Fruit fly (Drosophila melanogaster) whole organism, embryonic: ENCODE data around the gene Rab7.

ENCODE experiments used
- CG10321 ChIP-seq: fragments of 200-800 bp; sonication (Bioruptor generic); IDR thresholded peaks from 2 replicates; pipeline ENCODE4 v1.3.6; 2022; ENCODE audit warnings: missing biosample characterization, missing genetic modification characterization
- CG10366 ChIP-seq: fragments of 200-800 bp; sonication (Bioruptor generic); IDR thresholded peaks from 2 replicates; pipeline ENCODE4 v1.3.6; 2022; ENCODE audit warnings: missing biosample characterization, missing genetic modification characterization
- CG11456 ChIP-seq: fragments of 200-800 bp; sonication (Bioruptor generic); IDR thresholded peaks from 3 replicates; pipeline ENCODE4 v1.3.6; 2022; ENCODE audit warnings: missing biosample characterization, missing genetic modification characterization
- CG12104 ChIP-seq: fragments of 200-800 bp; sonication (Bioruptor generic); optimal IDR thresholded peaks from 3 replicates; lab custom pipeline; 2016; ENCODE audit warnings: missing biosample characterization, missing genetic modification characterization
- CG12155 ChIP-seq: fragments of 200-800 bp; sonication (Bioruptor generic); optimal IDR thresholded peaks from 3 replicates; lab custom pipeline; 2016; ENCODE audit warnings: missing biosample characterization, missing genetic modification characterization
- CG12219 ChIP-seq: fragments of 200-800 bp; sonication (Bioruptor generic); optimal IDR thresholded peaks from 3 replicates; lab custom pipeline; 2018; ENCODE audit warnings: missing biosample characterization, mild to moderate bottlenecking, missing genetic modification characterization
- CG13424 ChIP-seq: fragments of 200-800 bp; sonication (Bioruptor generic); optimal IDR thresholded peaks from 2 replicates; lab custom pipeline; 2019; ENCODE audit warnings: missing biosample characterization, mild to moderate bottlenecking, missing genetic modification characterization, moderate library complexity
- CG13624 ChIP-seq: fragments of 200-800 bp; sonication (Bioruptor generic); optimal IDR thresholded peaks from 2 replicates; lab custom pipeline; 2016; ENCODE audit warnings: missing biosample characterization, missing genetic modification characterization
- CG14050 ChIP-seq: fragments of 200-800 bp; sonication (Bioruptor generic); IDR thresholded peaks from 3 replicates; pipeline ENCODE4 v1.3.6; 2022; ENCODE audit warnings: missing biosample characterization, missing genetic modification characterization
- CG15696 ChIP-seq: fragments of 200-800 bp; sonication (Bioruptor generic); optimal IDR thresholded peaks from 2 replicates; lab custom pipeline; 2019; ENCODE audit warnings: missing biosample characterization, mild to moderate bottlenecking, missing genetic modification characterization, moderate library complexity
- CG17385 ChIP-seq: fragments of 200-800 bp; sonication (Bioruptor generic); optimal IDR thresholded peaks from 3 replicates; lab custom pipeline; 2018; ENCODE audit warnings: missing biosample characterization, mild to moderate bottlenecking, missing genetic modification characterization
- CG2129 ChIP-seq: fragments of 200-800 bp; sonication (Bioruptor generic); IDR thresholded peaks from 2 replicates; pipeline ENCODE4 v1.3.6; 2022; ENCODE audit warnings: missing biosample characterization, missing genetic modification characterization; ENCODE audit not compliant: partially characterized antibody
- CG30431 ChIP-seq: fragments of 200-800 bp; sonication (Bioruptor generic); optimal IDR thresholded peaks from 2 replicates; lab custom pipeline; 2017; ENCODE audit warnings: missing biosample characterization, missing genetic modification characterization
- CG31365 ChIP-seq: fragments of 200-800 bp; sonication (Bioruptor generic); optimal IDR thresholded peaks from 2 replicates; lab custom pipeline; 2018; ENCODE audit warnings: missing biosample characterization, mild to moderate bottlenecking, missing genetic modification characterization
- CG42726 ChIP-seq: fragments of 200-800 bp; sonication (Bioruptor generic); IDR thresholded peaks from 2 replicates; pipeline ENCODE4 v1.3.6; 2022; ENCODE audit warnings: missing biosample characterization, missing genetic modification characterization; ENCODE audit not compliant: partially characterized antibody
- CG4404 ChIP-seq: fragments of 200-800 bp; sonication (Bioruptor generic); IDR thresholded peaks from 2 replicates; pipeline ENCODE4 v1.3.6; 2022; ENCODE audit warnings: missing biosample characterization, missing genetic modification characterization
- CG6254 ChIP-seq: fragments of 200-800 bp; sonication (Bioruptor generic); optimal IDR thresholded peaks from 3 replicates; lab custom pipeline; 2017; ENCODE audit warnings: mild to moderate bottlenecking, missing biosample characterization, missing genetic modification reagents, missing genetic modification characterization
- CG7786 ChIP-seq: fragments of 200-800 bp; sonication (Bioruptor generic); optimal IDR thresholded peaks from 2 replicates; lab custom pipeline; 2016; ENCODE audit warnings: missing biosample characterization, missing genetic modification characterization
- CG9609 ChIP-seq: fragments of 200-800 bp; sonication (Bioruptor generic); optimal IDR thresholded peaks from 3 replicates; lab custom pipeline; 2016; ENCODE audit warnings: missing biosample characterization, missing genetic modification characterization
- D19A ChIP-seq: fragments of 200-800 bp; optimal IDR thresholded peaks from 3 replicates; lab custom pipeline; 2019; ENCODE audit warnings: missing biosample characterization, mild to moderate bottlenecking, missing genetic modification characterization, moderate library complexity
- Dek ChIP-seq: fragments of 200-800 bp; sonication (Bioruptor generic); optimal IDR thresholded peaks from 3 replicates; lab custom pipeline; 2019; ENCODE audit warnings: missing biosample characterization, mild to moderate bottlenecking, missing genetic modification characterization, moderate library complexity
- Hey ChIP-seq: fragments of 200-800 bp; sonication (Bioruptor generic); optimal IDR thresholded peaks from 3 replicates; lab custom pipeline; 2018; ENCODE audit warnings: missing biosample characterization, mild to moderate bottlenecking, missing genetic modification characterization
- MTF-1 ChIP-seq: fragments of 200-800 bp; sonication (Bioruptor generic); optimal IDR thresholded peaks from 2 replicates; lab custom pipeline; 2018; ENCODE audit warnings: missing biosample characterization, mild to moderate bottlenecking, missing genetic modification characterization, borderline replicate concordance
- Mrtf ChIP-seq: fragments of 200-800 bp; sonication (Bioruptor generic); IDR thresholded peaks from 3 replicates; pipeline ENCODE4 v1.3.6; 2022; ENCODE audit warnings: missing biosample characterization, missing genetic modification characterization
- NC2α ChIP-seq: fragments of 200-800 bp; sonication (Bioruptor generic); optimal IDR thresholded peaks from 2 replicates; lab custom pipeline; 2016; ENCODE audit warnings: missing biosample characterization, missing genetic modification characterization
- Spps ChIP-seq: fragments of 200-800 bp; sonication (Bioruptor generic); optimal IDR thresholded peaks from 2 replicates; lab custom pipeline; 2018; ENCODE audit warnings: missing biosample characterization, mild to moderate bottlenecking, missing genetic modification characterization
- Sry-δ ChIP-seq: fragments of 200-800 bp; sonication (Bioruptor generic); optimal IDR thresholded peaks from 2 replicates; lab custom pipeline; 2016; ENCODE audit warnings: missing biosample characterization, missing genetic modification characterization
- Trl ChIP-seq, 3 experiments: fragments of >200 bp in 2 of 3; fragments of 200-800 bp in 1 of 3; sonication (Bioruptor generic) in 1 of 3; optimal IDR thresholded peaks; 2 replicates in 1 of 3; 3 replicates in 2 of 3; lab custom pipeline; 2016 to 2017; ENCODE audit warnings: missing biosample characterization in 1 of 3, missing genetic modification characterization in 1 of 3
- ara ChIP-seq: fragments of 200-800 bp; sonication (Bioruptor generic); IDR thresholded peaks from 2 replicates; pipeline ENCODE4 v1.3.6; 2022; ENCODE audit warnings: missing biosample characterization, missing genetic modification characterization
- ci ChIP-seq: fragments of 200-800 bp; sonication (Bioruptor generic); IDR thresholded peaks from 3 replicates; pipeline ENCODE4 v1.3.6; 2022; ENCODE audit warnings: missing biosample characterization, missing genetic modification characterization
- dysf ChIP-seq: fragments of 200-800 bp; sonication (Bioruptor generic); IDR thresholded peaks from 3 replicates; pipeline ENCODE4 v1.3.6; 2022; ENCODE audit warnings: missing biosample characterization, missing genetic modification characterization
- ems ChIP-seq: fragments of 200-800 bp; sonication (Bioruptor generic); optimal IDR thresholded peaks from 3 replicates; lab custom pipeline; 2016; ENCODE audit warnings: missing biosample characterization, missing genetic modification characterization
- eve ChIP-seq, 2 experiments: fragments of >200 bp; optimal IDR thresholded peaks; 2 replicates each; lab custom pipeline; 2017; ENCODE audit warnings: missing biosample characterization in 2 of 2, missing genetic modification characterization in 2 of 2
- exex ChIP-seq: fragments of 200-800 bp; sonication (Bioruptor generic); optimal IDR thresholded peaks from 4 replicates; lab custom pipeline; 2018; ENCODE audit warnings: missing biosample characterization, mild to moderate bottlenecking, missing genetic modification characterization, moderate library complexity
- eyg ChIP-seq: fragments of 200-800 bp; sonication (Bioruptor generic); optimal IDR thresholded peaks from 3 replicates; lab custom pipeline; 2016; ENCODE audit warnings: missing biosample characterization, missing genetic modification characterization
- gce ChIP-seq: fragments of 200-800 bp; sonication (Bioruptor generic); IDR thresholded peaks from 3 replicates; pipeline ENCODE4 v1.3.6; 2022; ENCODE audit warnings: missing biosample characterization, missing genetic modification characterization
- knrl ChIP-seq: fragments of 200-800 bp; sonication (Bioruptor generic); IDR thresholded peaks from 3 replicates; pipeline ENCODE4 v1.3.6; 2022; ENCODE audit warnings: missing biosample characterization, missing genetic modification characterization; ENCODE audit not compliant: partially characterized antibody
- maf-S ChIP-seq: fragments of 200-800 bp; sonication (Bioruptor generic); optimal IDR thresholded peaks from 2 replicates; lab custom pipeline; 2016; ENCODE audit warnings: missing biosample characterization, missing genetic modification characterization
- nerfin-1 ChIP-seq: fragments of 200-800 bp; sonication (Bioruptor generic); optimal IDR thresholded peaks from 3 replicates; lab custom pipeline; 2019; ENCODE audit warnings: missing biosample characterization, mild to moderate bottlenecking, missing genetic modification characterization, moderate library complexity
- odd ChIP-seq: fragments of 200-800 bp; sonication (Bioruptor generic); optimal IDR thresholded peaks from 2 replicates; lab custom pipeline; 2017; ENCODE audit warnings: missing biosample characterization, mild to moderate bottlenecking, missing genetic modification characterization
- onecut ChIP-seq: fragments of 200-800 bp; sonication (Bioruptor generic); IDR thresholded peaks from 2 replicates; pipeline ENCODE4 v1.3.6; 2022; ENCODE audit warnings: missing biosample characterization, missing genetic modification characterization
- p53 ChIP-seq: fragments of 200-800 bp; sonication (Bioruptor generic); optimal IDR thresholded peaks from 2 replicates; lab custom pipeline; 2016; ENCODE audit warnings: missing biosample characterization, missing genetic modification characterization
- pzg ChIP-seq: fragments of 200-800 bp; sonication (Bioruptor generic); optimal IDR thresholded peaks from 3 replicates; lab custom pipeline; 2018; ENCODE audit warnings: missing biosample characterization, mild to moderate bottlenecking, missing genetic modification characterization, moderate library complexity
- sc ChIP-seq, 3 experiments: fragments of >200 bp in 2 of 3; fragments of 200-800 bp in 1 of 3; sonication (Bioruptor generic) in 1 of 3; optimal IDR thresholded peaks; 2 replicates in 2 of 3; 3 replicates in 1 of 3; lab custom pipeline; 2017; ENCODE audit warnings: mild to moderate bottlenecking in 1 of 3, missing biosample characterization in 1 of 3, missing genetic modification characterization in 1 of 3, missing genetic modification reagents in 1 of 3
- scrt ChIP-seq: fragments of 200-800 bp; sonication (Bioruptor generic); optimal IDR thresholded peaks from 2 replicates; lab custom pipeline; 2018; ENCODE audit warnings: missing biosample characterization, mild to moderate bottlenecking, missing genetic modification characterization, moderate library complexity
- sens ChIP-seq: fragments of 200-800 bp; sonication (Bioruptor generic); peaks from one replicate; lab custom pipeline; 2016; ENCODE audit warnings: missing biosample characterization, missing genetic modification characterization
- slbo ChIP-seq: fragments of 200-800 bp; sonication (Bioruptor generic); IDR thresholded peaks from 2 replicates; pipeline ENCODE4 v1.3.6; 2022; ENCODE audit warnings: missing biosample characterization, missing genetic modification characterization
- slou ChIP-seq: fragments of 200-800 bp; sonication (Bioruptor generic); optimal IDR thresholded peaks from 3 replicates; lab custom pipeline; 2016; ENCODE audit warnings: missing biosample characterization, missing genetic modification characterization
- sr ChIP-seq: fragments of 200-800 bp; sonication (Bioruptor generic); IDR thresholded peaks from 3 replicates; pipeline ENCODE4 v1.3.6; 2022; ENCODE audit warnings: missing biosample characterization, missing genetic modification characterization
- stwl ChIP-seq: fragments of 200-800 bp; sonication (Bioruptor generic); optimal IDR thresholded peaks from 3 replicates; lab custom pipeline; 2018; ENCODE audit warnings: missing biosample characterization, mild to moderate bottlenecking, missing genetic modification characterization, moderate library complexity
- unpg ChIP-seq: fragments of 200-800 bp; sonication (Bioruptor generic); optimal IDR thresholded peaks from 3 replicates; lab custom pipeline; 2018; ENCODE audit warnings: missing biosample characterization, mild to moderate bottlenecking, missing genetic modification characterization, moderate library complexity

The Rab7 gene

DNA sequence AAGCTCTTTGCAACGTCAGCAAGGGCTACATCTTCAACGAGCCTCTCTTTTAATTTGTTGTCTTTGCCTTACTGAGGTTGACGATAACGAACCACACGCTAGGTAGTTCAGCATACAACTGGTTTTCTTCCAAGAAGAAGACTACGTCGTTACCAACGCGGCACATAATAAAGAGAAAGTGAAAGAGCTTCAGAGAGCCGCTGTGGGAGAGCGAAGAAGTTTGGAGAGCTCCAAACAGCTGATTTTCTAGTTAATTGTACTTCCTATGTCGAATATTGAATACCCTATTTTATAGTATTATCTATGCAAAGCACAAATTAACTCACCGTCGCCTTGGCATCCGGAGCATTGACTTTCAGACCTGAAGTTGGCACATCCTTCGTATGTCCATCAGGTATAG, 37.4 kb upstream of the Rab7 start (continued):
- TF ChIP-seq CG7786 (GFP tag; lab: Kevin White, UChicago), result no peak
- no peak for TF ChIP-seq CG10321 (GFP tag; lab: Robert Waterston, UW)
- TF ChIP-seq CG6254 (GFP tag; lab: Kevin White, UChicago), result no peak
- TF ChIP-seq CG42726 (GFP tag; lab: Robert Waterston, UW), result no peak
- TF ChIP-seq CG15696 (tag; lab: Kevin White, UChicago), result no peak
- TF ChIP-seq eve (GFP tag; optimal IDR thresholded peaks at IDR 0.05; lab: Kevin White, UChicago), result no peak
- TF ChIP-seq exex (tag; lab: Kevin White, UChicago), result no peak
- no peak for TF ChIP-seq Sry-δ (GFP tag; lab: Kevin White, UChicago)
- TF ChIP-seq NC2α, result no peak
- TF ChIP-seq CG31365 (tag; lab: Kevin White, UChicago), result no peak
- TF ChIP-seq Spps (tag; lab: Kevin White, UChicago), result no peak
- TF ChIP-seq ci, result 0 out of 3 replicates have a peak, but pooled peaks have one; percentile 17
- no peak for TF ChIP-seq knrl
- TF ChIP-seq unpg (GFP tag; lab: Kevin White, UChicago), result no peak
- TF ChIP-seq CG17385 (GFP tag; lab: Kevin White, UChicago), result peak; percentile 70
- no peak for TF ChIP-seq stwl
- TF ChIP-seq CG9609 (GFP tag; lab: Kevin White, UChicago), result no peak
- TF ChIP-seq sens (GFP tag; lab: Kevin White, UChicago), result peak; percentile 64
- TF ChIP-seq CG14050 (GFP tag; lab: Robert Waterston, UW), result no peak
- peak; percentile 81 for TF ChIP-seq D19A
- TF ChIP-seq CG12104, result no peak
- TF ChIP-seq Mrtf (GFP tag; lab: Robert Waterston, UW), result no peak
- TF ChIP-seq p53, result no peak
- TF ChIP-seq CG12219 (GFP tag; lab: Kevin White, UChicago), result no peak
- TF ChIP-seq Hey (tag; lab: Kevin White, UChicago), result no peak
- TF ChIP-seq ara (GFP tag; lab: Robert Waterston, UW), result no peak
- no peak for TF ChIP-seq gce (GFP tag; lab: Robert Waterston, UW)
- TF ChIP-seq MTF-1 (GFP tag; lab: Kevin White, UChicago), result no peak
- TF ChIP-seq CG13424 (tag; lab: Kevin White, UChicago), result no peak
- TF ChIP-seq slou (GFP tag; lab: Kevin White, UChicago), result no peak
- TF ChIP-seq sc (optimal IDR thresholded peaks at IDR 0.05; lab: Kevin White, UChicago), result no peak
- no peak for TF ChIP-seq sc (GFP tag; optimal IDR thresholded peaks at IDR 0.05; lab: Kevin White, UChicago)
- TF ChIP-seq CG10366 (GFP tag; lab: Robert Waterston, UW), result no peak
- no peak for TF ChIP-seq CG12155
- no peak for TF ChIP-seq maf-S
- no peak for TF ChIP-seq scrt (GFP tag; lab: Kevin White, UChicago)
- TF ChIP-seq Trl (optimal IDR thresholded peaks at IDR 0.05; lab: Kevin White, UChicago), result peak; percentile 61 to 64
- TF ChIP-seq Trl (GFP tag; optimal IDR thresholded peaks at IDR 0.05; lab: Kevin White, UChicago), result no peak

DNA sequence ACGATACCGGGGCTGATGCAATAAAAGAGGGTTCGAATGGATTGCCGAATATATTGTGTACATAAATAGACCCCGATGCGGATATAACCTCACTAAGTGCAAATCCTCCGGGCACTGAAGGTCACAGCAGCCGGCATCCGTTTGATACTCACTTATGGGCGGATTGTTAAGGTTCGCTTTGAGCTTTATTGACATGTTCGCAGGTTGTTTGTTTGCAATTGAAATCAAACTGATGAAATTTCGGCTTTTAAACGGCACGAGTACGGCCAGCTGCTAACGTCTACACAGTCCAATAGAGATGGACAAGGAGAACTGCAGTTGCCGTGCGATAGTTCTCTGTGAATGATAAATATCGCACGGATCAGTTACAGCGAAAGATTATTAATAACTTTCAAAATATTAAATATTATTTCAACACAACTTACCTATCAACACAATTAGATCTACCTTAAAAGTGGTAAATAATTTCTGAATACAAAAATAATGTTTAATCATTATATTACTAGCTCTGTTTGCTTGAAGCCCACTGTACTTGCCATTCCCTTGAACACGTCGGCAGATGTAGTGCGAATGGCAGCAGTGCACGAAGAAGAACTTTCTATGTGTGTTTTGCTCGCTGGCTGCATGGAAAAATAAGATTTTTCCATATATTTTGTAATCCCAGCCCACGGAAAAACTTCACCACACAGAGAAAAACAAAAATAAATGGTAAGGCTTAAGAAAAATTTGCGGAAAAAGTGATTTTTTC, 34.5 kb upstream of the Rab7 start, which contains the start of the genes GluProRS and AP-1sigma:
Gene GluProRS, minus strand, starts transcription at position 301 of the 748 bp plus-strand sequence.
Gene AP-1sigma, plus strand, starts transcription at position 561 of the 748 bp plus-strand sequence.
- peak; percentile 94 for TF ChIP-seq CG2129 (GFP tag; lab: Robert Waterston, UW)
- peak; percentile 63 for TF ChIP-seq odd (GFP tag; lab: Kevin White, UChicago)
- peak; percentile 88 for TF ChIP-seq Dek (tag; lab: Kevin White, UChicago)
- peak; percentile 87 for TF ChIP-seq sr (GFP tag; lab: Robert Waterston, UW)
- peak; percentile 78 for TF ChIP-seq pzg
- TF ChIP-seq eyg (GFP tag; lab: Kevin White, UChicago), result peak; percentile 48
- TF ChIP-seq onecut (GFP tag; lab: Robert Waterston, UW), result peak; percentile 82
- peak; percentile 96 for TF ChIP-seq CG4404 (GFP tag; lab: Robert Waterston, UW)
- TF ChIP-seq slbo, result peak; percentile 98
- peak; percentile 84 for TF ChIP-seq CG13624 (GFP tag; lab: Kevin White, UChicago)
- peak; percentile 75 for TF ChIP-seq nerfin-1 (tag; lab: Kevin White, UChicago)
- peak; percentile 88 for TF ChIP-seq CG30431 (GFP tag; lab: Kevin White, UChicago)
- TF ChIP-seq CG11456 (GFP tag; lab: Robert Waterston, UW), result peak; percentile 97
- TF ChIP-seq dysf, result peak; percentile 97
- TF ChIP-seq ems (GFP tag; lab: Kevin White, UChicago), result peak; percentile 87
